Worm (Caenorhabditis elegans) whole organism, late embryonic: ENCODE measurements around the gene R11G1.2.

ENCODE experiments used
- ceh-6 ChIP-seq: fragments of 200-800 bp; sonication (Bioruptor generic); optimal IDR thresholded peaks from 2 replicates; lab custom pipeline; 2018; ENCODE audit warnings: mild to moderate bottlenecking, missing genetic modification characterization, missing compliant biosample characterization
- dmd-4 ChIP-seq: sonication (generic microtip); optimal IDR thresholded peaks from 2 replicates; lab custom pipeline; 2016; ENCODE audit warnings: borderline replicate concordance, missing genetic modification characterization, missing compliant biosample characterization
- eyg-1 ChIP-seq: sonication (generic microtip); optimal IDR thresholded peaks from 2 replicates; lab custom pipeline; 2016; ENCODE audit warnings: missing genotype, missing genetic modification characterization, missing compliant biosample characterization
- hlh-15 ChIP-seq: sonication (generic microtip); optimal IDR thresholded peaks from 2 replicates; lab custom pipeline; 2016; ENCODE audit warnings: missing genetic modification characterization, missing compliant biosample characterization
- madf-2 ChIP-seq: sonication (generic microtip); optimal IDR thresholded peaks from 2 replicates; lab custom pipeline; 2017; ENCODE audit warnings: missing genetic modification characterization, missing compliant biosample characterization
- sox-4 ChIP-seq: sonication (generic microtip); optimal IDR thresholded peaks from 2 replicates; lab custom pipeline; 2017; ENCODE audit warnings: mild to moderate bottlenecking, missing genetic modification characterization, inconsistent platforms, missing compliant biosample characterization

DNA sequence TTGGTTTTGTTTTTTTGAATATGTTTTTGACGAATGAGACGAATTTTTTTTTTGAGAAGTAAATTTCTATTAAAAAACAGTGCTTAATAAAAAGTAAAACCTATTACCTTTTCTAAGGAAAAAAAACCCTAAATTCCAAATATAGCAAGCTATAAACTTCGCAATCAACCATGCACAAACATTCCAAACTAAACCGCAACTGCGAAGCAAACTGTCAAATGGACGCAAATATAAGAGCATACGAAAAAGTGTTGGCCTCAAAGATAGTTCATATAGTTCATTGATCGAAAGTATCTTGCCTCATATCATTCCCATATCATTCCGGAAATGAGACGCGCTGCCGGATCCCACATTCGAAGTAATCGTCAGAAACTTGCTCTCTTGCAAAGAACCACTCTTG lies 46.2 kb downstream of the R11G1.2 start, which contains the start of gene C01C4.3:
- TF ChIP-seq dmd-4 (tag; lab: Kevin White, UChicago): no peak
- no peak for TF ChIP-seq eyg-1
- no peak for TF ChIP-seq ceh-6 (GFP tag; lab: Kevin White, UChicago)
- TF ChIP-seq madf-2 (tag; lab: Kevin White, UChicago): no peak
- TF ChIP-seq sox-4 (tag; lab: Kevin White, UChicago): no peak
- TF ChIP-seq hlh-15: no peak
